Worm (Caenorhabditis elegans) whole organism, mixed stage, embryonic: ENCODE results near the gene Y43B11AR.1.

Experiments used
- ces-1 ChIP-seq: fragments of 150-350 bp; optimal IDR thresholded peaks from 2 replicates; lab custom pipeline; 2014; ENCODE audit warnings: missing biosample characterization, missing genetic modification reagents, missing genetic modification characterization
- cnd-1 ChIP-seq: fragments of 200-800 bp; sonication (Bioruptor generic); optimal IDR thresholded peaks from 2 replicates; lab custom pipeline; 2018; ENCODE audit warnings: mild to moderate bottlenecking, missing genetic modification characterization, missing compliant biosample characterization

Y43B11AR.1 gene

DNA sequence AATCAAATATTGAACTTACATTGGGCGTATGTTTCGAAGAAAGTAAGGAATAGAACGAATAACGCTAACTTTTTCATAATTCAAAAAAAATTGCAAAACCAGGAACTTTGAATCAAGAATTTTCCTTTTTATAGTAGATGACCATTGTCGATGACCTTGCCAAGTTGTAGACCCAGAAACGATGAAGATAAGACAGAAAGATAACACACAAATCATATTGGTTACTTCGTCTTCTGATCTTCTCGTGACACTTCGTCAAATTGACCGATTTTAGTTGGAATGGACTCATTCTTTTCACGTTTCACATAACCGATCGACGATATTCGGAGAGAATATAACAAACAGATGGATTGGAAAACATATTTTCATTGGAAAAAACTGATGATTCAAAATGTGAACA is 50.5 kb downstream of the Y43B11AR.1 start, which contains the start of gene grsp-3:
grsp-3 (minus strand) TSS at position 149 of the 400 bp plus-strand sequence.
- no peak for TF ChIP-seq ces-1 (GFP tag; lab: Kevin White, UChicago)
- TF ChIP-seq cnd-1 (tag; lab: Kevin White, UChicago), result no peak
